Worm (Caenorhabditis elegans): ENCODE data around the gene F32D8.3.

- TF ChIP-seq snpc-1.2 (GFP tag; IDR thresholded peaks at IDR 0.05) (no peak), egl-27 (tag; optimal IDR thresholded peaks at IDR 0.05) (no peak), ama-1 (optimal IDR thresholded peaks at IDR 0.05) (no peak), unc-39 (tag; optimal IDR thresholded peaks at IDR 0.05) (no peak), lin-13 (GFP tag; optimal IDR thresholded peaks at IDR 0.05) (no peak), nhr-48 (tag; optimal IDR thresholded peaks at IDR 0.05) (no peak), ZK546.5 (tag; optimal IDR thresholded peaks at IDR 0.05) (no peak), lin-39 (tag; optimal IDR thresholded peaks at IDR 0.05) (no peak), pqm-1 (tag; optimal IDR thresholded peaks at IDR 0.05) (no peak), dve-1 (tag; optimal IDR thresholded peaks at IDR 0.05; ENCODE audit: insufficient read depth) (no peak), nhr-237 (tag; optimal IDR thresholded peaks at IDR 0.05) (no peak), ces-1 (GFP tag; optimal IDR thresholded peaks at IDR 0.05) (no peak)
Observed at ce11 chrV:10903748-10904147, 17.1 kb downstream of the F32D8.3 start, which contains the start of gene F32D8.15.
